Worm (Caenorhabditis elegans) whole organism, L1 larva: ENCODE measurements around the gene fbxb-114.

Experiments
- aha-1 ChIP-seq: fragments of 150-350 bp; optimal IDR thresholded peaks from 2 replicates; lab custom pipeline; 2014; ENCODE audit warnings: missing biosample characterization, missing genetic modification characterization
- ama-1 ChIP-seq: fragments of 150-350 bp; optimal IDR thresholded peaks from 2 replicates; lab custom pipeline; 2014
- ceh-82 ChIP-seq, 3 experiments: fragments of 150-350 bp in 1 of 3; sonication (generic microtip) in 2 of 3; optimal IDR thresholded peaks; 2 replicates each; lab custom pipeline; 2014 to 2017; ENCODE audit warnings: missing biosample characterization in 3 of 3, missing genetic modification characterization in 3 of 3
- ceh-88 ChIP-seq: fragments of 200-800 bp; sonication (Bioruptor generic); IDR thresholded peaks from 2 replicates; pipeline ENCODE4 v1.3.6; 2022; ENCODE audit warnings: missing genetic modification characterization, missing compliant biosample characterization
- ceh-90 ChIP-seq: sonication (generic microtip); optimal IDR thresholded peaks from 2 replicates; lab custom pipeline; 2016; ENCODE audit warnings: missing genetic modification characterization, missing compliant biosample characterization
- ces-1 ChIP-seq: fragments of 150-350 bp; optimal IDR thresholded peaks from 2 replicates; lab custom pipeline; 2014; ENCODE audit warnings: missing biosample characterization, missing genetic modification reagents, missing genetic modification characterization
- efl-1 ChIP-seq, 4 experiments: fragments of 150-350 bp; optimal IDR thresholded peaks in 3 of 4; peaks in 1 of 4; 1 replicate in 1 of 4; 2 replicates in 3 of 4; lab custom pipeline; 2014; ENCODE audit warnings: missing biosample characterization in 2 of 4, missing genetic modification characterization in 2 of 4, missing genetic modification reagents in 2 of 4
- egl-13 ChIP-seq: sonication (generic microtip); optimal IDR thresholded peaks from 2 replicates; lab custom pipeline; 2016; ENCODE audit warnings: missing genotype, missing genetic modification reagents, missing genetic modification characterization, missing compliant biosample characterization
- elt-3 ChIP-seq, 6 experiments: fragments of 150-350 bp in 1 of 6; sonication (generic microtip); optimal IDR thresholded peaks; 2 replicates each; lab custom pipeline; 2017 to 2018; ENCODE audit warnings: missing biosample characterization in 6 of 6, missing genetic modification characterization in 6 of 6, inconsistent platforms in 1 of 6
- ets-5 ChIP-seq: fragments of 200-800 bp; sonication (Bioruptor generic); IDR thresholded peaks from 2 replicates; pipeline ENCODE4 v1.3.6; 2022; ENCODE audit warnings: missing genetic modification characterization, missing compliant biosample characterization
- fkh-10 ChIP-seq: sonication (generic microtip); optimal IDR thresholded peaks from 2 replicates; lab custom pipeline; 2017; ENCODE audit warnings: missing biosample characterization, missing genetic modification reagents, missing genetic modification characterization
- fos-1 ChIP-seq: fragments of 150-350 bp; optimal IDR thresholded peaks from 2 replicates; lab custom pipeline; 2014; ENCODE audit warnings: missing biosample characterization, missing genetic modification characterization
- grh-1 ChIP-seq: fragments of 200-800 bp; sonication (Bioruptor generic); IDR thresholded peaks from 2 replicates; pipeline ENCODE4 v1.3.6; 2022; ENCODE audit warnings: missing genetic modification reagents, missing genetic modification characterization, missing compliant biosample characterization
- isw-1 ChIP-seq: fragments of 200-800 bp; sonication (Bioruptor generic); IDR thresholded peaks from 2 replicates; pipeline ENCODE4 v1.3.6; 2022; ENCODE audit warnings: missing genetic modification characterization, missing compliant biosample characterization
- lin-13 ChIP-seq: fragments of 150-350 bp; optimal IDR thresholded peaks from 2 replicates; lab custom pipeline; 2014; ENCODE audit warnings: missing biosample characterization, missing genetic modification reagents, missing genetic modification characterization
- lsy-2 ChIP-seq, 2 experiments: fragments of 150-350 bp; optimal IDR thresholded peaks; 2 replicates each; lab custom pipeline; 2014; ENCODE audit warnings: missing biosample characterization in 2 of 2, missing genetic modification characterization in 2 of 2
- mab-9 ChIP-seq: fragments of 200-800 bp; sonication (Bioruptor generic); IDR thresholded peaks from 2 replicates; pipeline ENCODE4 v1.3.6; 2022; ENCODE audit warnings: missing genetic modification reagents, missing genetic modification characterization, missing compliant biosample characterization
- mdl-1 ChIP-seq, 2 experiments: fragments of 150-350 bp; optimal IDR thresholded peaks; 2 replicates each; lab custom pipeline; 2014 to 2017; ENCODE audit warnings: missing biosample characterization in 2 of 2, missing genetic modification characterization in 2 of 2, inconsistent platforms in 1 of 2
- mef-2 ChIP-seq: fragments of 150-350 bp; optimal IDR thresholded peaks from 2 replicates; lab custom pipeline; 2014; ENCODE audit warnings: missing biosample characterization, missing genetic modification characterization
- nhr-19 ChIP-seq: fragments of 200-800 bp; sonication (Bioruptor generic); conservative IDR thresholded peaks from 2 replicates; pipeline ENCODE4 v1.3.6; 2022; ENCODE audit warnings: missing genetic modification characterization, missing compliant biosample characterization
- nhr-237 ChIP-seq: fragments of 150-350 bp; optimal IDR thresholded peaks from 2 replicates; lab custom pipeline; 2014; ENCODE audit warnings: missing biosample characterization, missing genetic modification characterization
- nhr-47 ChIP-seq: sonication (generic microtip); optimal IDR thresholded peaks from 2 replicates; lab custom pipeline; 2016; ENCODE audit warnings: mild to moderate bottlenecking, missing genetic modification characterization, moderate library complexity, missing compliant biosample characterization
- nhr-71 ChIP-seq: sonication (generic microtip); optimal IDR thresholded peaks from 2 replicates; lab custom pipeline; 2016; ENCODE audit warnings: mild to moderate bottlenecking, missing genetic modification characterization, moderate library complexity, missing compliant biosample characterization
- nhr-76 ChIP-seq: sonication (generic microtip); optimal IDR thresholded peaks from 2 replicates; lab custom pipeline; 2017; ENCODE audit warnings: missing biosample characterization, missing genetic modification characterization
- nhr-85 ChIP-seq: sonication (generic microtip); peaks from one replicate; lab custom pipeline; 2016; ENCODE audit warnings: missing genetic modification characterization, inconsistent platforms, missing compliant biosample characterization
- nhr-90 ChIP-seq: sonication (generic microtip); optimal IDR thresholded peaks from 2 replicates; lab custom pipeline; 2016; ENCODE audit warnings: mild to moderate bottlenecking, missing genetic modification characterization, missing compliant biosample characterization; ENCODE audit not compliant: poor library complexity
- pag-3 ChIP-seq: sonication (generic microtip); optimal IDR thresholded peaks from 2 replicates; lab custom pipeline; 2017; ENCODE audit warnings: missing genetic modification characterization, mild to moderate bottlenecking, missing compliant biosample characterization, antibody characterized with exemption, borderline replicate concordance; ENCODE audit not compliant: insufficient read depth
- pax-3 ChIP-seq: fragments of 200-800 bp; sonication (Bioruptor generic); optimal IDR thresholded peaks from 2 replicates; lab custom pipeline; 2018; ENCODE audit warnings: mild to moderate bottlenecking, missing genetic modification characterization, moderate library complexity, missing compliant biosample characterization
- rnt-1 ChIP-seq: sonication (generic microtip); optimal IDR thresholded peaks from 2 replicates; lab custom pipeline; 2016; ENCODE audit warnings: mild to moderate bottlenecking, missing genetic modification characterization, moderate library complexity, missing compliant biosample characterization
- skn-1 ChIP-seq: fragments of 150-350 bp; optimal IDR thresholded peaks from 2 replicates; lab custom pipeline; 2014; ENCODE audit warnings: missing biosample characterization, missing genetic modification characterization
- snu-23 ChIP-seq: sonication (generic microtip); optimal IDR thresholded peaks from 2 replicates; lab custom pipeline; 2016; ENCODE audit warnings: missing genetic modification characterization, missing compliant biosample characterization
- sox-4 ChIP-seq: sonication (generic microtip); optimal IDR thresholded peaks from 2 replicates; lab custom pipeline; 2016; ENCODE audit warnings: missing genetic modification characterization, missing compliant biosample characterization
- swsn-7 ChIP-seq: sonication (generic microtip); optimal IDR thresholded peaks from 2 replicates; lab custom pipeline; 2016; ENCODE audit warnings: missing genetic modification characterization, missing compliant biosample characterization
- unc-130 ChIP-seq: fragments of 150-350 bp; optimal IDR thresholded peaks from 2 replicates; lab custom pipeline; 2017; ENCODE audit warnings: missing biosample characterization, missing genetic modification characterization, inconsistent platforms
- unc-86 ChIP-seq: sonication (generic microtip); optimal IDR thresholded peaks from 2 replicates; lab custom pipeline; 2016; ENCODE audit warnings: missing genetic modification characterization, missing compliant biosample characterization
- unc-98 ChIP-seq: fragments of 200-800 bp; sonication (Bioruptor generic); IDR thresholded peaks from 2 replicates; pipeline ENCODE4 v1.3.6; 2022; ENCODE audit warnings: missing genetic modification characterization, missing compliant biosample characterization
- ztf-4 ChIP-seq: fragments of 150-350 bp; optimal IDR thresholded peaks from 2 replicates; lab custom pipeline; 2014; ENCODE audit warnings: missing biosample characterization, missing genetic modification characterization

fbxb-114 gene

DNA sequence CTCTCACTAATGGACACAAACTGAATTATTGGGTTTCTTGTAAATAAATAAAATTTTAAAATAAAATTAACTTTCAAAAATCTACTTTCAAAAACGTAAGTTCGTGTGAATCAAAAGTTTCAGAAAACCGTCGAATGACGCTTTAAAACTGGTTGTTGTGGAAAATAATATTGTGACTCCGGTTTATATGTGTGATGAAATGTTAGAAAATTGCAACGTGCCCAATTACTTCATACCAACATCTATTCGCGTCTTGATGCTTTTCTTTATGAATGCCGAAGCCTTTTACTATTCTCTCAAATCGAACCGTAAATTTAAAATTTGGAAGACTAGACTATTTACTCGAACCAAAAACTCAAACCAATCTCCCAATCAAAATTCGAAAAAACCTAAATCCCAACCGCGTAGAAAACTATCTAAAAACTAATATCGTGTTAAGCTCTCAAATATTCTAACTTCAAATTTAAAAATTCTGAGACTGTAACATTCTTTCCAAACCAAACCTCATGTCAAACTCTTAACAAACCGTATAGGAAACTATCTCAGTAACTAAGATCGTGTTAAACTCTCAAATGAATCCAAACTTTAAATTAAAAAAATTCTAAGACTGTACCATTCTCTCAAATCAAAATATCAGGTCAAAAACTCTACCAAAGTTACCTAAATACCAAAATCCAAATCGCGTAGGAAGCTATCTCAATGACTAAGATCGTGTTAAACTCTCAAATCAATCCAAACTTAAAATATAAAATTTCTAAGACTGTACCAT is 9.8 kb downstream of the fbxb-114 start (continued):
- TF ChIP-seq unc-130 (tag; lab: Kevin White, UChicago) (peak; percentile 72), sox-4 (tag; lab: Kevin White, UChicago) (peak; percentile 13), fkh-10 (GFP tag; lab: Kevin White, UChicago) (no peak), ceh-82 (tag; optimal IDR thresholded peaks at IDR 0.05; lab: Kevin White, UChicago) (peak in 1 of 3 experiments; percentile 27), unc-98 (GFP tag; lab: Robert Waterston, UW) (peak; percentile 8), unc-86 (tag; lab: Kevin White, UChicago) (no peak), nhr-237 (tag; lab: Kevin White, UChicago) (no peak), nhr-19 (GFP tag; lab: Robert Waterston, UW) (peak; percentile 69), ztf-4 (tag; lab: Kevin White, UChicago) (peak; percentile 76), aha-1 (tag; lab: Kevin White, UChicago) (peak; percentile 16), efl-1 (optimal IDR thresholded peaks at IDR 0.05; lab: Kevin White, UChicago) (peak in 1 of 2 experiments; percentile 36), efl-1 (GFP tag; optimal IDR thresholded peaks at IDR 0.05 in 1 of 2; lab: Kevin White, UChicago) (peak in 1 of 2 experiments; percentile 90), elt-3 (tag; optimal IDR thresholded peaks at IDR 0.05; lab: Kevin White, UChicago) (peak in 2 of 6 experiments; percentile 18 to 33), pax-3 (tag; lab: Kevin White, UChicago) (peak; percentile 47), nhr-71 (tag; lab: Kevin White, UChicago) (peak; percentile 77), snu-23 (peak; percentile 55), lin-13 (GFP tag; lab: Kevin White, UChicago) (peak; percentile 54), nhr-85 (tag; lab: Kevin White, UChicago) (peak; percentile 89), nhr-76 (tag; lab: Kevin White, UChicago) (no peak), skn-1 (tag; lab: Kevin White, UChicago) (peak; percentile 37)

DNA sequence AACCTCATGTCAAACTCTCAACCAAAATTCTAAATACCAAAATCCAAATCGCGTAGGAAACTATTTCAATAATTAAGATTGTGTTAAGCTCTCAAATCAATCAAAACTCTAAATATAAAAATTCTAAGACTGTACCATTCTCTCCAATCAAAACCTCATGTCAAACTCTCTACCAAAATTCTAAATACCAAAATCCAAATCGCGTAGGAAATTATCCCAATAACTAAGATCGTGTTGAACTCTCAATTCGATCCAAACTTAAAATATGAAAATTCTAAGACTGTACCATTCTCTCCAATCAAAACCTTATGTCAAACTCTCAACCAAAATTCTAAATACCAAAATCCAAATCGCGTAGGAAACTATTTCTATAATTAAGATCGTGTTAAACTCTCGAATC is 10.7 kb downstream of the fbxb-114 start:
- TF ChIP-seq isw-1 (GFP tag; lab: Robert Waterston, UW) (peak; percentile 44), unc-98 (GFP tag; lab: Robert Waterston, UW) (peak; percentile 40; the same call in 1 of the 2 replicates), grh-1 (GFP tag; lab: Robert Waterston, UW) (peak; percentile 67), ceh-88 (GFP tag; lab: Robert Waterston, UW) (peak; percentile 79), ets-5 (0 out of 2 replicates have a peak, but pooled peaks have one; percentile 65), mab-9 (peak; percentile 89), nhr-19 (GFP tag; lab: Robert Waterston, UW) (peak; percentile 44; the same call in 1 of the 2 replicates)

DNA sequence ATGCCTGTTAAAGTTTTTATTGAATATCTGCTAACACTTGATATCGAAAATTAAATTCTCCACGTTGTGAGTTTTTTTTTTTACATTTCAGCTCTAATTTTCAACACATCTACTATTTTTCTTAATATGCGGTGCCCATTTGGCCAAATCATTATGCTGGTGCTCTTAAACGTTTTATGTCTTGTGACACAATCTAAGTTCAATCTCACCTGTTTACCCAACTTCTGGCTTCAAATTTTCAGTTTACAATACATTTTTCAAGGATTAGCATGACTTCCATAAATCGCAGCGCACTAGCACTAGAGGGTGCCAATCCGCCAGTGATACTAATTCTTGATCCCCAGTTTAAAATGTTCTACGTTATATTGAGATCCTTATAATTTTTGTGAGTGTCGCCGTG is 20.7 kb downstream of the fbxb-114 start:
- TF ChIP-seq ama-1 (lab: Kevin White, UChicago): no peak
- no peak for TF ChIP-seq elt-3 (tag; optimal IDR thresholded peaks at IDR 0.05; lab: Kevin White, UChicago)
- TF ChIP-seq lsy-2 (tag; optimal IDR thresholded peaks at IDR 0.05; lab: Kevin White, UChicago): no peak
- TF ChIP-seq mdl-1 (tag; optimal IDR thresholded peaks at IDR 0.05; lab: Kevin White, UChicago): no peak
- no peak for TF ChIP-seq pax-3 (tag; lab: Kevin White, UChicago)
- no peak for TF ChIP-seq ceh-88 (GFP tag; lab: Robert Waterston, UW)
- TF ChIP-seq swsn-7 (tag; lab: Kevin White, UChicago): no peak
- TF ChIP-seq nhr-76 (tag; lab: Kevin White, UChicago): no peak
- no peak for TF ChIP-seq pag-3 (tag; lab: Kevin White, UChicago)
- TF ChIP-seq rnt-1 (tag; lab: Kevin White, UChicago): no peak
- TF ChIP-seq unc-98 (GFP tag; lab: Robert Waterston, UW): no peak
- no peak for TF ChIP-seq ces-1 (GFP tag; lab: Kevin White, UChicago)
- TF ChIP-seq ceh-90 (tag; lab: Kevin White, UChicago): no peak
- TF ChIP-seq egl-13: no peak
- TF ChIP-seq fos-1 (tag; lab: Kevin White, UChicago): no peak
- no peak for TF ChIP-seq mab-9
- TF ChIP-seq nhr-47 (tag; lab: Kevin White, UChicago): no peak
- no peak for TF ChIP-seq nhr-90 (tag; lab: Kevin White, UChicago)
- no peak for TF ChIP-seq mef-2 (tag; lab: Kevin White, UChicago)
- TF ChIP-seq, all 84 proteins: peak for 0
